Worm (Caenorhabditis elegans) whole organism, early embryonic: ENCODE results near the gene C49F8.14.

Source experiments
- F13C5.2 ChIP-seq: sonication (generic microtip); optimal IDR thresholded peaks from 2 replicates; lab custom pipeline; 2017; ENCODE audit warnings: mild to moderate bottlenecking, missing genetic modification characterization, inconsistent platforms, missing compliant biosample characterization
- aly-1 ChIP-seq: sonication (generic microtip); optimal IDR thresholded peaks from 2 replicates; lab custom pipeline; 2016; ENCODE audit warnings: missing genetic modification characterization, missing compliant biosample characterization
- ama-1 ChIP-seq: fragments of 150-350 bp; optimal IDR thresholded peaks from 2 replicates; lab custom pipeline; 2014
- flt-1 ChIP-seq: fragments of 200-800 bp; sonication (Bioruptor generic); IDR thresholded peaks from 2 replicates; pipeline ENCODE4 v1.3.6; 2022; ENCODE audit warnings: missing genetic modification characterization, missing compliant biosample characterization
- hmbx-1 ChIP-seq: sonication (generic microtip); optimal IDR thresholded peaks from 2 replicates; lab custom pipeline; 2016; ENCODE audit warnings: mild to moderate bottlenecking, missing genetic modification characterization, missing compliant biosample characterization
- hmg-4 ChIP-seq: fragments of 200-800 bp; sonication (Bioruptor generic); optimal IDR thresholded peaks from 2 replicates; lab custom pipeline; 2018; ENCODE audit warnings: mild to moderate bottlenecking, missing genetic modification characterization, missing compliant biosample characterization
- hnd-1 ChIP-seq: sonication (generic microtip); optimal IDR thresholded peaks from 2 replicates; lab custom pipeline; 2016; ENCODE audit warnings: missing genetic modification characterization, missing compliant biosample characterization
- pes-1 ChIP-seq: fragments of 200-800 bp; sonication (Bioruptor generic); IDR thresholded peaks from 2 replicates; pipeline ENCODE4 v1.3.6; 2022; ENCODE audit warnings: missing genetic modification reagents, missing genetic modification characterization, missing compliant biosample characterization
- tbx-37 ChIP-seq: fragments of 200-800 bp; sonication (Bioruptor generic); conservative IDR thresholded peaks from 2 replicates; pipeline ENCODE4 v1.3.6; 2022; ENCODE audit warnings: missing genetic modification reagents, missing genetic modification characterization, missing compliant biosample characterization

DNA sequence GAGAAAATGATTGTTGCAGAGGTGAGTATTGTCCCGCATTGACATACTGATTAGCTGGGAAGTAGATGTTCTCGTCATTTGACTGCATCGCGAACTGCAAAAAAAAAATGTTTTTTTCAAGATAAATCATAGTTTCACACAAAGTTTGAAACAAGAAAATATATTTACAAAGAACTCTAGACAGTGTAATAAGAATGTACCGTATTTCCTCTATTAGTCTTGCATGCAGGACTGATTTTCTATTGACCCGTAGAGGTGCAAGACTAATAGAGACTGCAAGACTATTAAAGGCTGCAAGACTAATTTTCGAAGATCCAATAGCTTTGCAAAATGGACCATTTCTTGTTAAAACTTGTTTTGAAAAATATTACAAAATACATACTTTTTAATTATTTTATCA is 46.6 kb upstream of the C49F8.14 start, which contains the start of gene fkh-3:
- TF ChIP-seq hmbx-1 (tag; lab: Kevin White, UChicago) (no peak), F13C5.2 (tag; lab: Kevin White, UChicago) (no peak), ama-1 (lab: Kevin White, UChicago) (no peak), tbx-37 (GFP tag; lab: Robert Waterston, UW) (no peak), pes-1 (GFP tag; lab: Robert Waterston, UW) (no peak), aly-1 (no peak), hnd-1 (tag; lab: Kevin White, UChicago) (no peak), flt-1 (no peak), hmg-4 (GFP tag; lab: Kevin White, UChicago) (no peak)
